Fruit fly (Drosophila melanogaster) whole organism, embryonic: ENCODE measurements around the gene CG7407.

ENCODE experiments used
- B-H2 ChIP-seq: fragments of 200-800 bp; sonication (Bioruptor generic); optimal IDR thresholded peaks from 2 replicates; lab custom pipeline; 2018; ENCODE audit warnings: missing biosample characterization, mild to moderate bottlenecking, missing genetic modification characterization
- CG11398 ChIP-seq: fragments of 200-800 bp; sonication (Bioruptor generic); optimal IDR thresholded peaks from 2 replicates; lab custom pipeline; 2016; ENCODE audit warnings: missing biosample characterization, missing genetic modification characterization
- CG12104 ChIP-seq: fragments of 200-800 bp; sonication (Bioruptor generic); optimal IDR thresholded peaks from 3 replicates; lab custom pipeline; 2016; ENCODE audit warnings: missing biosample characterization, missing genetic modification characterization
- CG13424 ChIP-seq: fragments of 200-800 bp; sonication (Bioruptor generic); optimal IDR thresholded peaks from 2 replicates; lab custom pipeline; 2019; ENCODE audit warnings: missing biosample characterization, mild to moderate bottlenecking, missing genetic modification characterization, moderate library complexity
- CG14050 ChIP-seq: fragments of 200-800 bp; sonication (Bioruptor generic); IDR thresholded peaks from 3 replicates; pipeline ENCODE4 v1.3.6; 2022; ENCODE audit warnings: missing biosample characterization, missing genetic modification characterization
- CG15011 ChIP-seq: fragments of 200-800 bp; sonication (Bioruptor generic); optimal IDR thresholded peaks from 3 replicates; lab custom pipeline; 2018; ENCODE audit warnings: missing biosample characterization, mild to moderate bottlenecking, missing genetic modification characterization
- CG1603 ChIP-seq: fragments of 200-800 bp; sonication (Bioruptor generic); optimal IDR thresholded peaks from 2 replicates; lab custom pipeline; 2019; ENCODE audit warnings: missing biosample characterization, mild to moderate bottlenecking, missing genetic modification characterization, moderate library complexity
- CG16863 ChIP-seq: fragments of 200-800 bp; sonication (Bioruptor generic); optimal IDR thresholded peaks from 3 replicates; lab custom pipeline; 2016; ENCODE audit warnings: missing biosample characterization, missing genetic modification characterization
- CG17361 ChIP-seq: fragments of 200-800 bp; sonication (Bioruptor generic); IDR thresholded peaks from 3 replicates; pipeline ENCODE4 v1.3.6; 2022; ENCODE audit warnings: missing biosample characterization, missing genetic modification characterization
- CG17385 ChIP-seq: fragments of 200-800 bp; sonication (Bioruptor generic); optimal IDR thresholded peaks from 3 replicates; lab custom pipeline; 2018; ENCODE audit warnings: missing biosample characterization, mild to moderate bottlenecking, missing genetic modification characterization
- CG1792 ChIP-seq: fragments of 200-800 bp; sonication (Bioruptor generic); optimal IDR thresholded peaks from 2 replicates; lab custom pipeline; 2016; ENCODE audit warnings: missing biosample characterization, missing genetic modification characterization
- CG2678 ChIP-seq: fragments of 200-800 bp; sonication (Bioruptor generic); optimal IDR thresholded peaks from 3 replicates; lab custom pipeline; 2019; ENCODE audit warnings: missing biosample characterization, mild to moderate bottlenecking, missing genetic modification characterization, moderate library complexity
- CG33213 ChIP-seq: fragments of 200-800 bp; sonication (Bioruptor generic); optimal IDR thresholded peaks from 3 replicates; lab custom pipeline; 2016; ENCODE audit warnings: missing biosample characterization, missing genetic modification characterization
- CG3726 ChIP-seq: fragments of 200-800 bp; sonication (Bioruptor generic); IDR thresholded peaks from 3 replicates; pipeline ENCODE4, ENCODE4 v1.3.6; 2022; ENCODE audit warnings: missing biosample characterization, missing genetic modification characterization
- CG4328 ChIP-seq: fragments of 200-800 bp; sonication (Bioruptor generic); optimal IDR thresholded peaks from 3 replicates; lab custom pipeline; 2017; ENCODE audit warnings: missing biosample characterization, missing genetic modification reagents, missing genetic modification characterization
- CG6254 ChIP-seq: fragments of 200-800 bp; sonication (Bioruptor generic); optimal IDR thresholded peaks from 3 replicates; lab custom pipeline; 2017; ENCODE audit warnings: mild to moderate bottlenecking, missing biosample characterization, missing genetic modification reagents, missing genetic modification characterization
- CG6689 ChIP-seq: fragments of 200-800 bp; sonication (Bioruptor generic); IDR thresholded peaks from 2 replicates; pipeline ENCODE4 v1.3.6; 2022; ENCODE audit warnings: missing biosample characterization, missing genetic modification characterization
- CG6813 ChIP-seq: fragments of 200-800 bp; sonication (Bioruptor generic); optimal IDR thresholded peaks from 2 replicates; lab custom pipeline; 2017; ENCODE audit warnings: missing biosample characterization, missing genetic modification characterization, mild to moderate bottlenecking, moderate library complexity, missing genetic modification reagents
- CG9817 ChIP-seq: fragments of 200-800 bp; sonication (Bioruptor generic); optimal IDR thresholded peaks from 2 replicates; lab custom pipeline; 2018; ENCODE audit warnings: missing biosample characterization, mild to moderate bottlenecking, missing genetic modification characterization, moderate library complexity
- CTCF ChIP-seq: fragments of 200-800 bp; sonication (Bioruptor generic); optimal IDR thresholded peaks from 2 replicates; lab custom pipeline; 2017; ENCODE audit warnings: missing biosample characterization, mild to moderate bottlenecking, missing genetic modification characterization, moderate library complexity
- Dbx ChIP-seq: fragments of 200-800 bp; sonication (Bioruptor generic); IDR thresholded peaks from 3 replicates; pipeline ENCODE4 v1.3.6; 2022; ENCODE audit warnings: missing biosample characterization, missing genetic modification characterization
- Lhr ChIP-seq: fragments of 200-800 bp; sonication (Bioruptor generic); optimal IDR thresholded peaks from 3 replicates; lab custom pipeline; 2017; ENCODE audit warnings: mild to moderate bottlenecking, missing biosample characterization, missing genetic modification reagents, missing genetic modification characterization
- NK7.1 ChIP-seq: fragments of 200-800 bp; sonication (Bioruptor generic); optimal IDR thresholded peaks from 3 replicates; lab custom pipeline; 2016; ENCODE audit warnings: missing biosample characterization, missing genetic modification characterization
- NfI ChIP-seq: fragments of 200-800 bp; sonication (Bioruptor generic); optimal IDR thresholded peaks from 3 replicates; lab custom pipeline; 2018; ENCODE audit warnings: missing biosample characterization, mild to moderate bottlenecking, missing genetic modification characterization, moderate library complexity
- Sox100B ChIP-seq: fragments of 200-800 bp; sonication (Bioruptor generic); optimal IDR thresholded peaks from 3 replicates; lab custom pipeline; 2018; ENCODE audit warnings: missing biosample characterization, mild to moderate bottlenecking, missing genetic modification characterization
- Stat92E ChIP-seq, 3 experiments: fragments of >200 bp in 2 of 3; fragments of 200-800 bp in 1 of 3; sonication (Bioruptor generic) in 1 of 3; optimal IDR thresholded peaks; 2 replicates each; lab custom pipeline; 2017 to 2019; ENCODE audit warnings: missing biosample characterization in 3 of 3, missing genetic modification characterization in 3 of 3, mild to moderate bottlenecking in 1 of 3, moderate library complexity in 1 of 3
- ara ChIP-seq: fragments of 200-800 bp; sonication (Bioruptor generic); IDR thresholded peaks from 2 replicates; pipeline ENCODE4 v1.3.6; 2022; ENCODE audit warnings: missing biosample characterization, missing genetic modification characterization
- az2 ChIP-seq: fragments of 200-800 bp; sonication (Bioruptor generic); optimal IDR thresholded peaks from 3 replicates; lab custom pipeline; 2016; ENCODE audit warnings: missing biosample characterization, missing genetic modification characterization
- cad ChIP-seq: fragments of >200 bp; optimal IDR thresholded peaks from 2 replicates; lab custom pipeline; 2017; ENCODE audit warnings: missing biosample characterization, missing genetic modification characterization
- chm ChIP-seq: fragments of 200-800 bp; sonication (Bioruptor generic); IDR thresholded peaks from 2 replicates; pipeline ENCODE4 v1.3.6; 2022; ENCODE audit warnings: missing biosample characterization, missing genetic modification characterization
- crc ChIP-seq: fragments of 200-800 bp; sonication (Bioruptor generic); optimal IDR thresholded peaks from 2 replicates; lab custom pipeline; 2016; ENCODE audit warnings: missing biosample characterization, missing genetic modification characterization
- dan ChIP-seq: fragments of 200-800 bp; sonication (Bioruptor generic); IDR thresholded peaks from 2 replicates; pipeline ENCODE4 v1.3.6; 2022; ENCODE audit warnings: missing biosample characterization, missing genetic modification characterization
- danr ChIP-seq: fragments of 200-800 bp; sonication (Bioruptor generic); IDR thresholded peaks from 2 replicates; pipeline ENCODE4 v1.3.6; 2022; ENCODE audit warnings: missing biosample characterization, missing genetic modification characterization
- eve ChIP-seq, 2 experiments: fragments of >200 bp; optimal IDR thresholded peaks; 2 replicates each; lab custom pipeline; 2017; ENCODE audit warnings: missing biosample characterization in 2 of 2, missing genetic modification characterization in 2 of 2
- fd102C ChIP-seq: fragments of 200-800 bp; sonication (Bioruptor generic); optimal IDR thresholded peaks from 2 replicates; lab custom pipeline; 2018; ENCODE audit warnings: missing biosample characterization, mild to moderate bottlenecking, missing genetic modification characterization, moderate library complexity
- her ChIP-seq: fragments of 200-800 bp; sonication (Bioruptor generic); optimal IDR thresholded peaks from 2 replicates; lab custom pipeline; 2016; ENCODE audit warnings: missing biosample characterization, missing genetic modification characterization
- hth ChIP-seq: fragments of >200 bp; optimal IDR thresholded peaks from 2 replicates; lab custom pipeline; 2017; ENCODE audit warnings: inconsistent platforms
- jigr1 ChIP-seq: fragments of 200-800 bp; sonication (Bioruptor generic); IDR thresholded peaks from 3 replicates; pipeline ENCODE4 v1.3.6; 2022; ENCODE audit warnings: missing biosample characterization, missing genetic modification characterization
- lab ChIP-seq: fragments of 200-800 bp; sonication (Bioruptor generic); optimal IDR thresholded peaks from 3 replicates; lab custom pipeline; 2017; ENCODE audit warnings: missing biosample characterization, missing genetic modification characterization, mild to moderate bottlenecking, moderate library complexity, missing genetic modification reagents
- lilli ChIP-seq: fragments of 200-800 bp; sonication (Bioruptor generic); optimal IDR thresholded peaks from 3 replicates; lab custom pipeline; 2016; ENCODE audit warnings: missing biosample characterization, missing genetic modification characterization
- lmd ChIP-seq: fragments of 200-800 bp; sonication (Bioruptor generic); IDR thresholded peaks from 2 replicates; pipeline ENCODE4 v1.3.6; 2022; ENCODE audit warnings: missing biosample characterization, missing genetic modification characterization
- mirr ChIP-seq: fragments of 200-800 bp; sonication (Bioruptor generic); optimal IDR thresholded peaks from 3 replicates; lab custom pipeline; 2018; ENCODE audit warnings: missing biosample characterization, mild to moderate bottlenecking, missing genetic modification characterization
- nau ChIP-seq: fragments of 200-800 bp; sonication (Bioruptor generic); optimal IDR thresholded peaks from 3 replicates; lab custom pipeline; 2017; ENCODE audit warnings: missing biosample characterization, mild to moderate bottlenecking, missing genetic modification characterization, missing genetic modification reagents
- pfk ChIP-seq: fragments of 200-800 bp; sonication (Bioruptor generic); optimal IDR thresholded peaks from 2 replicates; lab custom pipeline; 2018; ENCODE audit warnings: missing biosample characterization, mild to moderate bottlenecking, missing genetic modification characterization, moderate library complexity
- pros ChIP-seq: fragments of 200-800 bp; sonication (Bioruptor generic); optimal IDR thresholded peaks from 3 replicates; lab custom pipeline; 2019; ENCODE audit warnings: missing biosample characterization, mild to moderate bottlenecking, missing genetic modification characterization, moderate library complexity
- pum ChIP-seq: fragments of 200-800 bp; sonication (Bioruptor generic); optimal IDR thresholded peaks from 2 replicates; lab custom pipeline; 2016; ENCODE audit warnings: missing biosample characterization, missing genetic modification characterization
- rib ChIP-seq: fragments of 200-800 bp; sonication (Bioruptor generic); IDR thresholded peaks from 2 replicates; pipeline ENCODE4 v1.3.6; 2022; ENCODE audit warnings: missing biosample characterization, missing genetic modification characterization
- sd ChIP-seq: fragments of 200-800 bp; sonication (Bioruptor generic); optimal IDR thresholded peaks from 3 replicates; lab custom pipeline; 2018; ENCODE audit warnings: missing biosample characterization, mild to moderate bottlenecking, missing genetic modification characterization, moderate library complexity
- shn ChIP-seq: fragments of 200-800 bp; sonication (Bioruptor generic); optimal IDR thresholded peaks from 3 replicates; lab custom pipeline; 2016; ENCODE audit warnings: missing biosample characterization, missing genetic modification characterization
- sima ChIP-seq: fragments of 200-800 bp; sonication (Bioruptor generic); optimal IDR thresholded peaks from 2 replicates; lab custom pipeline; 2016; ENCODE audit warnings: missing biosample characterization, missing genetic modification characterization
- toy ChIP-seq: fragments of 200-800 bp; sonication (Bioruptor generic); IDR thresholded peaks from 2 replicates; pipeline ENCODE4 v1.3.6; 2022; ENCODE audit warnings: missing biosample characterization, missing genetic modification characterization
- zen ChIP-seq: fragments of 200-800 bp; sonication (Bioruptor generic); optimal IDR thresholded peaks from 3 replicates; lab custom pipeline; 2018; ENCODE audit warnings: missing biosample characterization, mild to moderate bottlenecking, missing genetic modification characterization, moderate library complexity

CG7407 gene

DNA sequence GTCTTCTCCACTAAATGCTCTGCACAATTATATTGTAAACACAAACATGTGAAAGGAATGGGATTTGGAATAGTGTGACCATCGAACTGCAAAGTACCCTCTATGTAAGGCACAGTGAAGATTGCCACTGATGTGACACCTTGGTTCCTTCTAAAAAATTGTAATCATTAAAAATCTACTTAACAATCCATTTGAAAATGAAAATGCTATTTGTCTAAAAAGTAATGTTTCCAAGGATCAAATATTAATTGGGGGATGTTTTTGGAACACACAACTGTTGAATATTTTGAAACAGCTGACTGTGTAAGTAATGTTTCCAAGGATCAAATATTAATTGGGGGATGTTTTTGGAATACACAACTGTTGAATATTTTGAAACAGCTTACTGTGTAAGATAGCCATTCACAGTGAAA, 4.9 kb downstream of the CG7407 start, which contains the start of gene CG32448 (continued):
- TF ChIP-seq Lhr (GFP tag; lab: Kevin White, UChicago) (no peak), lmd (GFP tag; lab: Robert Waterston, UW) (peak; percentile 81), eve (GFP tag; optimal IDR thresholded peaks at IDR 0.05; lab: Kevin White, UChicago) (no peak), CG9817 (tag; lab: Kevin White, UChicago) (peak; percentile 46), CG6689 (GFP tag; lab: Robert Waterston, UW) (peak; percentile 65), NK7.1 (GFP tag; lab: Kevin White, UChicago) (no peak), cad (GFP tag; lab: Kevin White, UChicago) (no peak), B-H2 (GFP tag; lab: Kevin White, UChicago) (peak; percentile 19), mirr (GFP tag; lab: Kevin White, UChicago) (no peak), NfI (GFP tag; lab: Kevin White, UChicago) (peak; percentile 56), pfk (GFP tag; lab: Kevin White, UChicago) (no peak), jigr1 (GFP tag; lab: Robert Waterston, UW) (no peak), hth (no peak), CG6254 (GFP tag; lab: Kevin White, UChicago) (no peak), Dbx (GFP tag; lab: Robert Waterston, UW) (peak; percentile 64; the same call in 1 of the 3 replicates), CG15011 (GFP tag; lab: Kevin White, UChicago) (no peak), CG16863 (GFP tag; lab: Kevin White, UChicago) (peak; percentile 38), CTCF (no peak), CG14050 (GFP tag; lab: Robert Waterston, UW) (peak; percentile 64), pum (GFP tag; lab: Kevin White, UChicago) (peak; percentile 58), crc (no peak), az2 (peak; percentile 50), CG17385 (GFP tag; lab: Kevin White, UChicago) (peak; percentile 44), CG17361 (GFP tag; lab: Robert Waterston, UW) (peak; percentile 64), CG11398 (peak; percentile 63), dan (GFP tag; lab: Robert Waterston, UW) (no peak), CG6813 (GFP tag; lab: Kevin White, UChicago) (peak; percentile 6), danr (GFP tag; lab: Robert Waterston, UW) (0 out of 2 replicates have a peak, but pooled peaks have one; percentile 31), CG13424 (peak; percentile 53), lilli (GFP tag; lab: Kevin White, UChicago) (peak; percentile 77), Sox100B (GFP tag; lab: Kevin White, UChicago) (peak; percentile 35), shn (GFP tag; lab: Kevin White, UChicago) (peak; percentile 80), pros (GFP tag; lab: Kevin White, UChicago) (no peak), chm (GFP tag; lab: Robert Waterston, UW) (peak; percentile 63; the same call in 1 of the 2 replicates), CG2678 (tag; lab: Kevin White, UChicago) (peak; percentile 61), sd (tag; lab: Kevin White, UChicago) (no peak), CG1792 (GFP tag; lab: Kevin White, UChicago) (peak; percentile 14), CG33213 (peak; percentile 19), toy (GFP tag; lab: Robert Waterston, UW) (no peak), Stat92E (GFP tag; optimal IDR thresholded peaks at IDR 0.05; lab: Kevin White, UChicago) (no peak), her (peak; percentile 43), CG4328 (GFP tag; lab: Kevin White, UChicago) (no peak), sima (GFP tag; lab: Kevin White, UChicago) (no peak), rib (GFP tag; lab: Robert Waterston, UW) (no peak), CG1603 (peak; percentile 76), CG3726 (GFP tag; lab: Robert Waterston, UW) (no peak; the same call in 2 of the 3 replicates), CG12104 (GFP tag; lab: Kevin White, UChicago) (no peak), lab (GFP tag; lab: Kevin White, UChicago) (no peak), fd102C (GFP tag; lab: Kevin White, UChicago) (no peak), nau (GFP tag; lab: Kevin White, UChicago) (no peak), ara (GFP tag; lab: Robert Waterston, UW) (peak; percentile 44; the same call in 1 of the 2 replicates), zen (tag; lab: Kevin White, UChicago) (peak; percentile 51)
